Worm (Caenorhabditis elegans): ENCODE results near the gene C13G3.1.
A peak's percentile ranks its signal among the peaks of the same experiment; 100 is the strongest.

Gene C13G3.1

DNA sequence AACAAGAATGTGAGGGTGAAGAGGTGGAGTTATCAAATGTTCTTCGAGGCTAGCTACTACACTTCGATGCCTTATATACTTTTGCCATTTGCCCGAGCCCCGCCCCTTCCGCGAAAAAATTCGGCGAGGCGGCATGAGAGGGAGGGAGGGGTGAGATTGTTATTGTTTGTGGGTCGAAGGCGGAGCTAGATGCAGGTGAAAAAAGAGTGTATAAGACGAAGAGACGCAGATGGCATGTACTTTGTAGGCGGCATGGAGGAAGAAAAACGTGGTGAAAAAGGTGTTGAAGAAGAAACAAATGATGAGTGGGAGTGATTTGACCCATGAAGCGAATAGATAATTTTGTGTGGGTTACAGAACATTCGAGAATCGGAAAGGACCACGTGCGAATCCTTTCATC, at the start of gene C13G3.1:
C13G3.1 (minus strand) TSS at position 47 of the 400 bp plus-strand sequence.
- TF ChIP-seq hmg-1.2 (GFP tag; IDR thresholded peaks at IDR 0.05) (peak; percentile 62), T26A5.8 (tag; optimal IDR thresholded peaks at IDR 0.05) (no peak)

ce11 chrV:11061887-11062286, 49.6 kb upstream of the C13G3.1 start:
- no peak for TF ChIP-seq him-1 (tag; optimal IDR thresholded peaks at IDR 0.05)
- TF ChIP-seq sea-2 (GFP tag; IDR thresholded peaks at IDR 0.05), result no peak
- TF ChIP-seq ekl-4 (GFP tag; IDR thresholded peaks at IDR 0.05), result no peak
- no peak for TF ChIP-seq nhr-27 (tag; optimal IDR thresholded peaks at IDR 0.05)
- TF ChIP-seq lin-40 (tag; optimal IDR thresholded peaks at IDR 0.05), result no peak
- no peak for TF ChIP-seq dox-1 (GFP tag; IDR thresholded peaks at IDR 0.05)
- no peak for TF ChIP-seq hmg-20 (GFP tag; IDR thresholded peaks at IDR 0.05)

- TF ChIP-seq zim-3 (tag; optimal IDR thresholded peaks at IDR 0.05) (no peak), snpc-1.1 (tag; optimal IDR thresholded peaks at IDR 0.05; ENCODE audit: insufficient read depth) (no peak), aptf-3 (GFP tag; IDR thresholded peaks at IDR 0.05) (no peak), lin-40 (tag; optimal IDR thresholded peaks at IDR 0.05) (no peak), nfyb-1 (GFP tag; IDR thresholded peaks at IDR 0.05) (no peak), lsl-1 (GFP tag; optimal IDR thresholded peaks at IDR 0.05) (no peak), F23B12.7 (tag; optimal IDR thresholded peaks at IDR 0.05; ENCODE audit: insufficient read depth) (no peak), F39B2.1 (GFP tag; IDR thresholded peaks at IDR 0.05) (no peak), Y95B8A.8 (GFP tag; IDR thresholded peaks at IDR 0.05) (no peak), attf-3 (GFP tag; conservative IDR thresholded peaks at IDR 0.05) (no peak), snpc-4 (GFP tag; optimal IDR thresholded peaks at IDR 0.05) (no peak), snpc-4 (tag; optimal IDR thresholded peaks at IDR 0.05) (no peak), ceh-27 (GFP tag; optimal IDR thresholded peaks at IDR 0.05) (no peak), ztf-3 (GFP tag; optimal IDR thresholded peaks at IDR 0.05) (no peak), mcd-1 (GFP tag; IDR thresholded peaks at IDR 0.05) (no peak), F33H1.4 (GFP tag; IDR thresholded peaks at IDR 0.05) (no peak), sea-2 (GFP tag; IDR thresholded peaks at IDR 0.05) (no peak), ama-1 (optimal IDR thresholded peaks at IDR 0.05) (no peak), ama-1 (GFP tag; optimal IDR thresholded peaks at IDR 0.05) (no peak), bed-2 (GFP tag; IDR thresholded peaks at IDR 0.05) (no peak), snpc-1.3 (tag; optimal IDR thresholded peaks at IDR 0.05; ENCODE audit: insufficient read depth) (no peak), F57A8.1 (GFP tag; optimal IDR thresholded peaks at IDR 0.05) (no peak)
These were observed 48.1 kb upstream of the C13G3.1 start, which contains the start of gene T04C12.11 for ce11 chrV:11060239-11060984. TSS of gene T04C12.11 (minus strand) at chrV:11060289.

ce11 chrV:11059180-11059579, 46.9 kb upstream of the C13G3.1 start, which contains the start of gene T04C12.1:
TSS of gene T04C12.1 (minus strand) at chrV:11059269.
- TF ChIP-seq nhr-179 (tag; optimal IDR thresholded peaks at IDR 0.05) (no peak), ama-1 (optimal IDR thresholded peaks at IDR 0.05) (peak; percentile 6), ama-1 (GFP tag; optimal IDR thresholded peaks at IDR 0.05) (no peak), tbx-9 (tag; optimal IDR thresholded peaks at IDR 0.05; ENCODE audit: borderline replicate concordance) (no peak), madf-8 (GFP tag; conservative IDR thresholded peaks at IDR 0.05) (no peak)

All from whole organism, young adult.